Worm (Caenorhabditis elegans): Measurements from ENCODE around the gene uaf-2.
A peak's percentile ranks its signal among the peaks of the same experiment; 100 is the strongest.

uaf-2 gene

ce11 chrIV:17131035-17131595 lies 12.5 kb upstream of the uaf-2 start, which contains the start of the genes Y116A8C.37 and Y116A8C.38:
Gene Y116A8C.37 (minus strand): TSS chrIV:17131135.
Gene Y116A8C.38 (plus strand): TSS chrIV:17131545.
- TF ChIP-seq zag-1 (tag; optimal IDR thresholded peaks at IDR 0.05), result no peak
- no peak for TF ChIP-seq nhr-85 (tag)
- no peak for TF ChIP-seq mep-1 (tag; optimal IDR thresholded peaks at IDR 0.05)
- no peak for TF ChIP-seq lin-14 (GFP tag; optimal IDR thresholded peaks at IDR 0.05)
- TF ChIP-seq nhr-47 (tag; optimal IDR thresholded peaks at IDR 0.05), result no peak
- TF ChIP-seq pax-3 (tag; optimal IDR thresholded peaks at IDR 0.05), result no peak
- no peak for TF ChIP-seq egl-27 (tag; optimal IDR thresholded peaks at IDR 0.05)
- no peak for TF ChIP-seq ets-5 (GFP tag; IDR thresholded peaks at IDR 0.05)

DNA sequence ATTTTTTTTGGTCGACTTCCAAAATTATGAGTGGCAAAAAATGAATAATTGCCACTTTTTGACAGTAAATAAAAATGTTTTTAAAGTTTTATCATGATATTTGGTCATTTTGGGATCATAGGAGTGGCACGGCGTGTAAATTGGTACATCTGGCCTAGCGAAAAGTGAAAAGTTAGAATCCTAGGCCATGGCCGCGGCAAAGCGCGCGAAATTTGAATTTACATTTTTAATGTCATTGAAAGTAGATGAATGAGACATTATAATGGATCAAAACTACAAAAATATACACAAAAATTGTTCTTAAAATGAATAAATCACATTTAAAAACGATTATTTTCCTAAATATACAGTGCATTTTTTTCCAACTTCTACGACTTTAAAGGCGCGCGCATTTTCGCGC lies 7.9 kb upstream of the uaf-2 start:
- peak in 2 of 3 experiments; percentile 39 to 57 for TF ChIP-seq dpl-1 (GFP tag; optimal IDR thresholded peaks at IDR 0.05)
- peak in 1 of 2 experiments; percentile 26 for TF ChIP-seq lin-35 (GFP tag; optimal IDR thresholded peaks at IDR 0.05)
- no peak for TF ChIP-seq isw-1 (GFP tag; IDR thresholded peaks at IDR 0.05)
- TF ChIP-seq C34B4.2 (tag; optimal IDR thresholded peaks at IDR 0.05), result no peak
- peak; percentile 28 for TF ChIP-seq ceh-90 (tag; optimal IDR thresholded peaks at IDR 0.05)
- peak; percentile 16 to 50 for TF ChIP-seq efl-1 (optimal IDR thresholded peaks at IDR 0.05)
- TF ChIP-seq efl-1 (GFP tag; optimal IDR thresholded peaks at IDR 0.05 in 1 of 2), result peak; percentile 60 to 93

DNA sequence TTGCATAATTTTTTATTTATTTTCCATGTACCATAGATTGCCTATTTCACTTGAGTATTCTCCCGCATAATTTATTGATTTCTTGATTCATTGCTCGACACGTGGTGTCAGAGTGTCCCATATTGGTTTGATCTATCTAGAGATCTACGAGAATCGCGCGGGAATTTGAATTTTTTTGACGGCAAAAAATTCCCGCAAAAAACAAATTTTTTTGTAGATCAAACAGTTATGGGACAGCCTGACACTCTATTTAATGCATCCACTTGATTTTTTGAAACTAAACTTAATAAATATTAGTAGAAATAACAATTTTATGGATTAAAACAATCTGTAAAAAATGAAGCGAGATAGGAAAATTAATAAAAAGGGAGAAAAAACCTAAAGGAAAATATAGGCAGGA lies 7.4 kb upstream of the uaf-2 start:
- no peak for TF ChIP-seq unc-130 (tag; optimal IDR thresholded peaks at IDR 0.05)

DNA sequence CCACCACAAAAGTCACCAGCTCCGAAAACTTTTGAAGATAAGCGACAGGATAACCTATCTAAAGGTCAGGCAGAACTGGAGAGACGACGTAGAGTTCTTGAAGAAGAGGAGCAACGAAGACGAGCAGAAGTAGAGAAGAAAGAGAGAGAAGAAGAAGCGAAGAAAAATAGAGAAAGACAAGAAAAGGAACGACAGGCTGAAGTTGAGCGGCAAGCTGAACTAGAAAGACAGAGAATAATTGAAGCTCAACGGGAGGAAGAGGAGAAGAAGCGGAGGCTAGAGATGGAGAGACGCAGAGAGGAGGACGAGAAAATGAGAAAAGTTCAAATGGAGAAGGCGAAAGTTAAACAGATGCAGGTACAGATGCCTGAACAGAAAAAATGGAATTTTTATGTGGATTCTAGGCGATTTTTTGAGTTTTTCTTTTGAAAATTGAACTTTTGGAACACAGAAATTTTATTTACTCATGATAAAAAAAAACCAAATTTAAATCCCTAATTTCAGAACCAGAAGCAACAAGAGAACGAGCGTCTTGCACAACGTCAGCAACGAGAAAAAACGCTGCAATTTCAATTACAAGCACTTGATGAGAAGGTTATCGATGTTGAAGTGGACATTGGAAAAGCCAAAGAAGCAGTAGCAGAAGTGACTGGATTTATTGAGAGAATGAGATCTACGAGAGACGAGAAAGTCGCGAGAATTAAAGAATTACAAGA lies 2.6 kb upstream of the uaf-2 start:
- no peak for TF ChIP-seq C34B4.2 (tag; optimal IDR thresholded peaks at IDR 0.05)
- TF ChIP-seq efl-1 (optimal IDR thresholded peaks at IDR 0.05), result peak in 1 of 2 experiments; percentile 16
- peak in 1 of 2 experiments; percentile 74 for TF ChIP-seq efl-1 (GFP tag; optimal IDR thresholded peaks at IDR 0.05 in 1 of 2)

DNA sequence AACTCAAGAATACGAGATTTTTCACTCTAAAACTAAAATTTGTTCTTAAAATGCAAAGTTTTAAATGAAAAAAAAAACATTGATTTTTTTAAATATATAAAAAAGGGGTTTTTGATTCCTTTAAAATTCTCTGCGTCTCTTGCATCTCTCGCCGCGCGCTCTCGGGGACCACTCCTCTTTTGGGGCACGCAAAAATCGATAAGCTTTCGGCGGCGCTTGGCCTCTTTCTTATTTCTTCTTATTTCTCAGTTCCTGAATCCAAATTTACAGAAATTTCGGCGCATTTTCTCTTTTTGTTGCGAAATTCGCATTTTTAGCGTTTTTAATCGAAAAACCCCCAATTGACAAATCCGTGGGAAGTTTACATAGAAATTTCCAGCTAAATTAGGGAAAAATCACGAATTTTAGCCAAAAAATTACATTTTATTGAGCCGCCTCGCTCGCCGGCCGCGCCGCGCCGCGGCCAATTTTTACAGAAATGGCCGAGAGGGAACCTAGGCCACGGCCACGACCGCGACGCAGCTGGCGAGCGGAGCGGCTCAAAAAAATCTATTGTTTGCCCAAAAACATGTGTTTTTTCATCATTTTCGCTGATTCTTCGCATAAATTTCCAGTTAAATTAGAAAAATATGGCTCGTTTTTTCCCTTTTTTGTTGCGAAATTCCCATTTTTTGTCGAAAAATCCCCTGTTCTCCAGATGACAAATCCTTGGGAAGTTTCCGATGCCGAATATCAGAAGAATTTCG lies 593 bp upstream of the uaf-2 start, which contains the start of gene itsn-1:
Gene itsn-1 (plus strand): TSS at position 696 of the 746 bp plus-strand sequence.
- peak; percentile 26 for TF ChIP-seq lin-14 (GFP tag; optimal IDR thresholded peaks at IDR 0.05)
- TF ChIP-seq unc-98 (GFP tag; IDR thresholded peaks at IDR 0.05), result 0 out of 2 replicates have a peak, but pooled peaks have one; percentile 7
- TF ChIP-seq hlh-4 (tag; optimal IDR thresholded peaks at IDR 0.05), result no peak

- no peak for TF ChIP-seq sptf-1 (tag; optimal IDR thresholded peaks at IDR 0.05)
- TF ChIP-seq ceh-8 (GFP tag; optimal IDR thresholded peaks at IDR 0.05), result peak; percentile 21
These were observed 1.7 kb downstream of the uaf-2 start for ce11 chrIV:17116821-17117220.

ce11 chrIV:17116345-17116744 lies 2.2 kb downstream of the uaf-2 start, which contains the start of gene cyn-13:
Gene cyn-13 (minus strand): TSS chrIV:17116657.
- no peak for TF ChIP-seq dsc-1 (tag; optimal IDR thresholded peaks at IDR 0.05)

ce11 chrIV:17111813-17112212 lies 6.8 kb downstream of the uaf-2 start, which contains the start of gene Y116A8C.33:
Gene Y116A8C.33 (plus strand): TSS chrIV:17112113.
- TF ChIP-seq unc-62 (GFP tag; optimal IDR thresholded peaks at IDR 0.05) (no peak), zag-1 (tag; optimal IDR thresholded peaks at IDR 0.05) (no peak), nhr-76 (tag; optimal IDR thresholded peaks at IDR 0.05) (no peak), skn-1 (tag; optimal IDR thresholded peaks at IDR 0.05) (no peak), lin-35 (GFP tag; optimal IDR thresholded peaks at IDR 0.05) (no peak), sptf-1 (tag; optimal IDR thresholded peaks at IDR 0.05) (no peak), rnt-1 (tag; optimal IDR thresholded peaks at IDR 0.05) (no peak)

Measured in whole organism, L1 larva.